Fruit fly (Drosophila melanogaster): ENCODE results near the gene CG34342.
A peak's percentile ranks its signal among the peaks of the same experiment; 100 is the strongest.

The CG34342 gene

DNA sequence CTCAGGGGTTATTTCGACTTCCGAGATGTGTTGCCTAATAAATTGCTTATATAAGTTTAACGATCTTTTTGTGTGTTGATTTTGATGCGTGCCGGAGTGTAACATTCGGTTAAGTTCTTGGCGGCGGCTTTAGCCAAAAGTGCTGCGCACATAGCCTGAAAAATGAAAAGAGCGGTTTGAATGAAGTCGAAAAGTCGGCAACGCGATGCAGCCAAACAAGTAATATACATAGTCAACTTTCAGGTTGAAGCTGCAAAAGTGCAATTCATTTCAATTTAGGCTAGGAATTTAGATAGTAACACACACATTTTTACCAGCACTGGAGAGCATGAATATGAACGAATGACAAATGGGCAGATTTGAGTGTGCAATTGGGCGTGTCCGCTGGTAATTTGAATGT, 23.6 kb upstream of the CG34342 start:
- TF ChIP-seq N (GFP tag; optimal IDR thresholded peaks at IDR 0.05) (peak; percentile 20), Myc (optimal IDR thresholded peaks at IDR 0.05) (peak; percentile 83), Vsx2 (GFP tag; optimal IDR thresholded peaks at IDR 0.05; ENCODE audit: partially characterized antibody) (no peak), ey (GFP tag; optimal IDR thresholded peaks at IDR 0.05) (no peak), tai (GFP tag; optimal IDR thresholded peaks at IDR 0.05) (no peak), h (GFP tag; optimal IDR thresholded peaks at IDR 0.05) (no peak), woc (GFP tag; optimal IDR thresholded peaks at IDR 0.05) (no peak), usp (GFP tag; optimal IDR thresholded peaks at IDR 0.05) (no peak), HLH106 (tag; optimal IDR thresholded peaks at IDR 0.05) (no peak), dl (GFP tag; optimal IDR thresholded peaks at IDR 0.05; ENCODE audit: insufficient read depth in 1 of 2, partially characterized antibody in 2 of 2) (no peak)

dm6 chr3L:5529241-5529640, 18.6 kb upstream of the CG34342 start, which contains the start of gene Lkr:
Gene Lkr (minus strand): TSS chr3L:5529341.
- TF ChIP-seq ey (GFP tag; optimal IDR thresholded peaks at IDR 0.05), result no peak
- TF ChIP-seq brk (GFP tag; optimal IDR thresholded peaks at IDR 0.05), result no peak
- no peak for TF ChIP-seq Mio (GFP tag; optimal IDR thresholded peaks at IDR 0.05)
- no peak for TF ChIP-seq Hr83 (GFP tag; optimal IDR thresholded peaks at IDR 0.05; ENCODE audit: poor library complexity, severe bottlenecking)
- TF ChIP-seq dmrt93B (GFP tag; optimal IDR thresholded peaks at IDR 0.05), result no peak
- no peak for TF ChIP-seq CrebA (GFP tag; optimal IDR thresholded peaks at IDR 0.05; ENCODE audit: borderline replicate concordance)
- no peak for TF ChIP-seq N (GFP tag; optimal IDR thresholded peaks at IDR 0.05)
- no peak for TF ChIP-seq sage (GFP tag; optimal IDR thresholded peaks at IDR 0.05)
- no peak for TF ChIP-seq dsf (GFP tag; optimal IDR thresholded peaks at IDR 0.05; ENCODE audit: borderline replicate concordance)

- no peak for TF ChIP-seq dl (GFP tag; optimal IDR thresholded peaks at IDR 0.05; ENCODE audit: insufficient read depth in 1 of 2, partially characterized antibody in 2 of 2)
- no peak for TF ChIP-seq sv (GFP tag; optimal IDR thresholded peaks at IDR 0.05)
- no peak for TF ChIP-seq usp (GFP tag; optimal IDR thresholded peaks at IDR 0.05)
- no peak for TF ChIP-seq Abd-B (GFP tag; optimal IDR thresholded peaks at IDR 0.05)
- TF ChIP-seq rgr (GFP tag; optimal IDR thresholded peaks at IDR 0.05), result no peak
- no peak for TF ChIP-seq tai (GFP tag; optimal IDR thresholded peaks at IDR 0.05)
- no peak for TF ChIP-seq GATAd (GFP tag; optimal IDR thresholded peaks at IDR 0.05)
- no peak for TF ChIP-seq CG32264 (GFP tag; optimal IDR thresholded peaks at IDR 0.05)
- no peak for TF ChIP-seq dmrt93B (GFP tag; optimal IDR thresholded peaks at IDR 0.05)
- TF ChIP-seq HLH106 (tag; optimal IDR thresholded peaks at IDR 0.05), result no peak
- TF ChIP-seq OdsH (GFP tag; optimal IDR thresholded peaks at IDR 0.05), result no peak
- TF ChIP-seq h (GFP tag; optimal IDR thresholded peaks at IDR 0.05), result no peak
- no peak for TF ChIP-seq br (GFP tag; optimal IDR thresholded peaks at IDR 0.05)
- TF ChIP-seq Dfd (GFP tag; optimal IDR thresholded peaks at IDR 0.05), result no peak
- TF ChIP-seq Vsx2 (GFP tag; optimal IDR thresholded peaks at IDR 0.05; ENCODE audit: partially characterized antibody), result no peak
- TF ChIP-seq Rel (GFP tag; optimal IDR thresholded peaks at IDR 0.05), result no peak
- no peak for TF ChIP-seq Rel (tag; optimal IDR thresholded peaks at IDR 0.05)
- TF ChIP-seq psq (GFP tag; optimal IDR thresholded peaks at IDR 0.05), result no peak
- no peak for TF ChIP-seq ey (GFP tag; optimal IDR thresholded peaks at IDR 0.05)
Measured at dm6 chr3L:5522904-5523428, 12.3 kb upstream of the CG34342 start.

- TF ChIP-seq foxo (GFP tag; optimal IDR thresholded peaks at IDR 0.05) (peak; percentile 27 to 58), tai (GFP tag; optimal IDR thresholded peaks at IDR 0.05) (no peak), h (GFP tag; optimal IDR thresholded peaks at IDR 0.05) (peak; percentile 74), Jra (GFP tag; optimal IDR thresholded peaks at IDR 0.05) (no peak), sv (GFP tag; optimal IDR thresholded peaks at IDR 0.05) (peak; percentile 81), psq (GFP tag; optimal IDR thresholded peaks at IDR 0.05) (no peak), Hr78 (GFP tag; optimal IDR thresholded peaks at IDR 0.05) (no peak), Abd-B (GFP tag; optimal IDR thresholded peaks at IDR 0.05) (no peak), rgr (GFP tag; optimal IDR thresholded peaks at IDR 0.05) (peak; percentile 92), CG32264 (GFP tag; optimal IDR thresholded peaks at IDR 0.05) (peak; percentile 32), Rel (GFP tag; optimal IDR thresholded peaks at IDR 0.05) (no peak), Rel (tag; optimal IDR thresholded peaks at IDR 0.05) (no peak), CrebA (GFP tag; optimal IDR thresholded peaks at IDR 0.05; ENCODE audit: borderline replicate concordance) (no peak), OdsH (GFP tag; optimal IDR thresholded peaks at IDR 0.05) (peak; percentile 74), ey (GFP tag; optimal IDR thresholded peaks at IDR 0.05) (peak; percentile 49), br (GFP tag; optimal IDR thresholded peaks at IDR 0.05) (peak; percentile 80), sage (GFP tag; optimal IDR thresholded peaks at IDR 0.05) (peak; percentile 41), Sp1 (GFP tag; optimal IDR thresholded peaks at IDR 0.05) (peak; percentile 79), Myc (optimal IDR thresholded peaks at IDR 0.05) (no peak), Hnf4 (GFP tag; optimal IDR thresholded peaks at IDR 0.05) (peak; percentile 40), usp (GFP tag; optimal IDR thresholded peaks at IDR 0.05) (no peak), lola (GFP tag; optimal IDR thresholded peaks at IDR 0.05) (no peak), woc (GFP tag; optimal IDR thresholded peaks at IDR 0.05) (peak; percentile 22), Mio (GFP tag; optimal IDR thresholded peaks at IDR 0.05) (peak; percentile 35), HLH106 (tag; optimal IDR thresholded peaks at IDR 0.05) (peak; percentile 70), dl (GFP tag; optimal IDR thresholded peaks at IDR 0.05; ENCODE audit: insufficient read depth in 1 of 2, partially characterized antibody in 2 of 2) (no peak), Vsx2 (GFP tag; optimal IDR thresholded peaks at IDR 0.05; ENCODE audit: partially characterized antibody) (no peak), Dif (GFP tag; optimal IDR thresholded peaks at IDR 0.05; ENCODE audit: partially characterized antibody) (no peak), GATAd (GFP tag; optimal IDR thresholded peaks at IDR 0.05) (no peak), dsf (GFP tag; optimal IDR thresholded peaks at IDR 0.05; ENCODE audit: borderline replicate concordance) (no peak), fru (GFP tag; optimal IDR thresholded peaks at IDR 0.05) (peak; percentile 62), pan (optimal IDR thresholded peaks at IDR 0.05) (no peak), N (GFP tag; optimal IDR thresholded peaks at IDR 0.05) (no peak), jim (GFP tag; optimal IDR thresholded peaks at IDR 0.05) (no peak), dmrt93B (GFP tag; optimal IDR thresholded peaks at IDR 0.05) (peak; percentile 86), CG9705 (GFP tag; optimal IDR thresholded peaks at IDR 0.05) (peak; percentile 81)
Measured at dm6 chr3L:5511959-5512358, 1.3 kb upstream of the CG34342 start.

Measured in whole organism, wandering third instar larva.